ENCODE assay signal across 2 fruit fly cellular contexts in the genomic region with DNA sequence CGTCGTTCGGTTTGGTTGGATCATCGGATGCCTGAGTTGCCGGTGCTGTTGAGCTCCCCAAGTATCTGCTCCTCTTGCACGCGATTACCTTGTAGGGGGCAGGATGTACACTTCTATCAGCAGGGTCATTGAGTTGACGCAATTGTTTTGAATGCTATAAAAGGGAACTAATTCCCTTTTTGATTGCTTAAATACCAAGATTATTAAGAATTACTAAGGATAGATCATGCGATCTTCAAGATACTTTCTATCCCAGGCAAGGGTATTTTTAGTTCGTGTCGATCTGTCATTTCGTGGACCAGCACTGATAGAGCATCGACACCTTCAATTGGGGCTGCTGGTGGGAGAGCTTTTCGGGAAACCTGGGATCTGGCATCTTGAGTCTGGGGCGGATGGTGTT.
TF ChIP-seq lines count a peak whose summit lies in the region.

No protein-coding gene starts in this region.

TF ChIP-seq in whole organism, prepupa, 60 proteins besides CTCF, POLR2A, EP300 and RAD21 (continued from another document):
- TF ChIP-seq Hr39 (GFP tag; optimal IDR thresholded peaks at IDR 0.05; lab: Kevin White, UChicago) = peak; percentile 72
- peak; percentile 75 for TF ChIP-seq CG7368 (GFP tag; optimal IDR thresholded peaks at IDR 0.05; lab: Kevin White, UChicago)
- TF ChIP-seq Eip75B (GFP tag; optimal IDR thresholded peaks at IDR 0.05; lab: Kevin White, UChicago) = peak; percentile 88
- peak; percentile 86 for TF ChIP-seq spab (GFP tag; optimal IDR thresholded peaks at IDR 0.05; lab: Kevin White, UChicago)
- TF ChIP-seq net (GFP tag; optimal IDR thresholded peaks at IDR 0.05; lab: Kevin White, UChicago) = peak; percentile 66
- peak; percentile 89 for TF ChIP-seq svp (GFP tag; lab: Kevin White, UChicago)
- peak; percentile 48 for TF ChIP-seq Ets21C (GFP tag; optimal IDR thresholded peaks at IDR 0.05; lab: Kevin White, UChicago)
- TF ChIP-seq CG31627 (GFP tag; optimal IDR thresholded peaks at IDR 0.05; lab: Kevin White, UChicago) = peak; percentile 74
- peak; percentile 76 for TF ChIP-seq achi (GFP tag; optimal IDR thresholded peaks at IDR 0.05; lab: Kevin White, UChicago)
- TF ChIP-seq Sox102F (GFP tag; optimal IDR thresholded peaks at IDR 0.05; lab: Kevin White, UChicago) = peak; percentile 72
- TF ChIP-seq CG6792 (GFP tag; optimal IDR thresholded peaks at IDR 0.05; lab: Kevin White, UChicago) = peak; percentile 86
- peak; percentile 6 for TF ChIP-seq Eip93F (GFP tag; optimal IDR thresholded peaks at IDR 0.05; lab: Kevin White, UChicago)
- peak; percentile 83 for TF ChIP-seq CG11902 (GFP tag; optimal IDR thresholded peaks at IDR 0.05; lab: Kevin White, UChicago)
- no peak for TF ChIP-seq dac (GFP tag; optimal IDR thresholded peaks at IDR 0.05; lab: Kevin White, UChicago)
- TF ChIP-seq CG6808 (GFP tag; optimal IDR thresholded peaks at IDR 0.05; lab: Kevin White, UChicago) = peak; percentile 83
- peak; percentile 81 for TF ChIP-seq CG8632 (GFP tag; optimal IDR thresholded peaks at IDR 0.05; lab: Kevin White, UChicago)
- peak; percentile 43 for TF ChIP-seq CG11762 (GFP tag; optimal IDR thresholded peaks at IDR 0.05; lab: Kevin White, UChicago; ENCODE audit: insufficient read depth)
- peak; percentile 85 for TF ChIP-seq CG10631 (GFP tag; optimal IDR thresholded peaks at IDR 0.05; lab: Kevin White, UChicago)
- peak; percentile 19 for TF ChIP-seq Blimp-1 (GFP tag; optimal IDR thresholded peaks at IDR 0.05; lab: Kevin White, UChicago)
- TF ChIP-seq CG34406 (GFP tag; optimal IDR thresholded peaks at IDR 0.05; lab: Kevin White, UChicago) = peak; percentile 74
- peak; percentile 87 for TF ChIP-seq CG1621 (tag; optimal IDR thresholded peaks at IDR 0.05; lab: Kevin White, UChicago)
- TF ChIP-seq CG6276 (GFP tag; optimal IDR thresholded peaks at IDR 0.05; lab: Kevin White, UChicago) = peak; percentile 7
- TF ChIP-seq Hr38 (GFP tag; optimal IDR thresholded peaks at IDR 0.05; lab: Kevin White, UChicago) = no peak
- TF ChIP-seq CG3919 (GFP tag; optimal IDR thresholded peaks at IDR 0.05; lab: Kevin White, UChicago) = peak; percentile 86
- TF ChIP-seq CG16779 (tag; optimal IDR thresholded peaks at IDR 0.05; lab: Kevin White, UChicago) = peak; percentile 42
- peak; percentile 77 for TF ChIP-seq Sox15 (GFP tag; optimal IDR thresholded peaks at IDR 0.05; lab: Kevin White, UChicago)
- peak; percentile 85 for TF ChIP-seq acj6 (GFP tag; optimal IDR thresholded peaks at IDR 0.05; lab: Kevin White, UChicago)
- TF ChIP-seq dsx (GFP tag; optimal IDR thresholded peaks at IDR 0.05; lab: Kevin White, UChicago; ENCODE audit: poor library complexity, severe bottlenecking) = peak; percentile 82
- TF ChIP-seq Gug (GFP tag; IDR thresholded peaks at IDR 0.05; lab: Robert Waterston, UW) = peak; percentile 65
- TF ChIP-seq pdm3 (GFP tag; optimal IDR thresholded peaks at IDR 0.05; lab: Kevin White, UChicago) = peak; percentile 82
- TF ChIP-seq eg (GFP tag; IDR thresholded peaks at IDR 0.05; lab: Robert Waterston, UW) = peak; percentile 36; the same call in 1 of the 3 replicates
- no peak for TF ChIP-seq CG6854 (GFP tag; optimal IDR thresholded peaks at IDR 0.05; lab: Kevin White, UChicago)
- peak; percentile 91 for TF ChIP-seq CG3032 (tag; optimal IDR thresholded peaks at IDR 0.05; lab: Kevin White, UChicago)
- TF ChIP-seq lz (GFP tag; optimal IDR thresholded peaks at IDR 0.05; lab: Kevin White, UChicago) = peak; percentile 74
- peak; percentile 57 for TF ChIP-seq Lpt (GFP tag; optimal IDR thresholded peaks at IDR 0.05; lab: Kevin White, UChicago)
- peak; percentile 77 for TF ChIP-seq OdsH (GFP tag; optimal IDR thresholded peaks at IDR 0.05; lab: Kevin White, UChicago)
- peak; percentile 80 for TF ChIP-seq esn (GFP tag; optimal IDR thresholded peaks at IDR 0.05; lab: Kevin White, UChicago)
- TF ChIP-seq Smox (GFP tag; optimal IDR thresholded peaks at IDR 0.05; lab: Kevin White, UChicago) = peak; percentile 73
- peak; percentile 81 for TF ChIP-seq Sox14 (GFP tag; optimal IDR thresholded peaks at IDR 0.05; lab: Kevin White, UChicago)

TF ChIP-seq in whole organism, wandering third instar larva, 38 proteins besides CTCF, POLR2A, EP300 and RAD21 (continued from another document):
- peak; percentile 73 for TF ChIP-seq br (GFP tag; optimal IDR thresholded peaks at IDR 0.05; lab: Kevin White, UChicago)
- no peak for TF ChIP-seq Myc (optimal IDR thresholded peaks at IDR 0.05; lab: Kevin White, UChicago)
- TF ChIP-seq Sp1 (GFP tag; optimal IDR thresholded peaks at IDR 0.05; lab: Kevin White, UChicago) = peak; percentile 87
- peak; percentile 49 for TF ChIP-seq dmrt93B (GFP tag; optimal IDR thresholded peaks at IDR 0.05; lab: Kevin White, UChicago)
- TF ChIP-seq rgr (GFP tag; optimal IDR thresholded peaks at IDR 0.05; lab: Kevin White, UChicago) = peak; percentile 66
- TF ChIP-seq CG32264 (GFP tag; optimal IDR thresholded peaks at IDR 0.05; lab: Kevin White, UChicago) = peak; percentile 40
- peak; percentile 93 for TF ChIP-seq fru (GFP tag; optimal IDR thresholded peaks at IDR 0.05; lab: Kevin White, UChicago)
- no peak for TF ChIP-seq sage (GFP tag; optimal IDR thresholded peaks at IDR 0.05; lab: Kevin White, UChicago)
- TF ChIP-seq Rel (GFP tag; optimal IDR thresholded peaks at IDR 0.05; lab: Kevin White, UChicago) = no peak
- peak; percentile 48 for TF ChIP-seq Rel (tag; optimal IDR thresholded peaks at IDR 0.05; lab: Kevin White, UChicago)
